Fruit fly (Drosophila melanogaster): Measurements from ENCODE around the gene Nost.
A peak's percentile ranks its signal among the peaks of the same experiment; 100 is the strongest.

Gene Nost

dm6 chrX:9004333-9004732, 25.7 kb upstream of the Nost start (continued):
- TF ChIP-seq CG6792 (GFP tag; optimal IDR thresholded peaks at IDR 0.05) = no peak
- TF ChIP-seq CG31627 (GFP tag; optimal IDR thresholded peaks at IDR 0.05) = peak; percentile 3
- TF ChIP-seq CG11902 (GFP tag; optimal IDR thresholded peaks at IDR 0.05) = no peak
- no peak for TF ChIP-seq fd59A (GFP tag; optimal IDR thresholded peaks at IDR 0.05)
- TF ChIP-seq Ets96B (tag; optimal IDR thresholded peaks at IDR 0.05) = peak; percentile 41
- TF ChIP-seq fd85E (GFP tag; optimal IDR thresholded peaks at IDR 0.05) = no peak
- TF ChIP-seq Hr38 (GFP tag; optimal IDR thresholded peaks at IDR 0.05) = no peak
- peak; percentile 16 for TF ChIP-seq dsx (GFP tag; optimal IDR thresholded peaks at IDR 0.05; ENCODE audit: poor library complexity, severe bottlenecking)
- peak; percentile 53 for TF ChIP-seq CG10669 (GFP tag; optimal IDR thresholded peaks at IDR 0.05)
- TF ChIP-seq CG8319 (GFP tag; optimal IDR thresholded peaks at IDR 0.05) = peak; percentile 5
- TF ChIP-seq CG7368 (GFP tag; optimal IDR thresholded peaks at IDR 0.05) = peak; percentile 11
- peak; percentile 51; the same call in 2 of the 3 replicates for TF ChIP-seq eg (GFP tag; IDR thresholded peaks at IDR 0.05)
- TF ChIP-seq CG11762 (GFP tag; optimal IDR thresholded peaks at IDR 0.05; ENCODE audit: insufficient read depth) = no peak
- TF ChIP-seq CG4318 (GFP tag; optimal IDR thresholded peaks at IDR 0.05) = peak; percentile 22
- TF ChIP-seq lz (GFP tag; optimal IDR thresholded peaks at IDR 0.05) = peak; percentile 33
- no peak for TF ChIP-seq CG6854 (GFP tag; optimal IDR thresholded peaks at IDR 0.05)
- no peak for TF ChIP-seq CG8632 (GFP tag; optimal IDR thresholded peaks at IDR 0.05)
- peak; percentile 18 for TF ChIP-seq CG34406 (GFP tag; optimal IDR thresholded peaks at IDR 0.05)
- no peak for TF ChIP-seq dac (GFP tag; optimal IDR thresholded peaks at IDR 0.05)

DNA sequence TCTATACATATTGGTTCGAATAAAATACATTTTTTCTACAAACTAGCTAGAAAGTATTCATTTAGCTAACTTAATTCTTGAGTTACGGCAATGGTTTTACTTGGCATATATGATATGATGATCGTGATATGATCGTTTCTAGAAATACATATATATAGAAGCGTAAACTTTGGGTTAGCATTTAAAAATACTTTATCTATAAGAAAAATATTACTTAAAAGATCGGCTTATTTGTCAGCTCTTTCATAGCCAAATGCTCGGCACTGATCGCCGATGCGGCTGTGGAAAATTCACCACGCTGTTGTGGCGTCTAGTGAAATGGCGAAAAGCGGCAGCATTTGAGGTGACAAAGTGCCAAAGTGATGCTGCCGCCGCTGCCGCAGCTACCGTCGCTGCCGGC, 22.8 kb upstream of the Nost start:
- TF ChIP-seq Eip93F (GFP tag; optimal IDR thresholded peaks at IDR 0.05) = no peak
- TF ChIP-seq CG7368 (GFP tag; optimal IDR thresholded peaks at IDR 0.05) = no peak
- TF ChIP-seq svp (GFP tag) = peak; percentile 50
- no peak for TF ChIP-seq CG4318 (GFP tag; optimal IDR thresholded peaks at IDR 0.05)
- peak; percentile 58 for TF ChIP-seq Eip78C (GFP tag)
- TF ChIP-seq eg (GFP tag; IDR thresholded peaks at IDR 0.05) = no peak
- TF ChIP-seq OdsH (GFP tag; optimal IDR thresholded peaks at IDR 0.05) = no peak
- no peak for TF ChIP-seq CG8319 (GFP tag; optimal IDR thresholded peaks at IDR 0.05)
- TF ChIP-seq Hr4 (GFP tag; optimal IDR thresholded peaks at IDR 0.05) = peak; percentile 4
- TF ChIP-seq acj6 (GFP tag; optimal IDR thresholded peaks at IDR 0.05) = no peak
- no peak for TF ChIP-seq CG32006 (GFP tag; optimal IDR thresholded peaks at IDR 0.05)
- TF ChIP-seq CG16779 (tag; optimal IDR thresholded peaks at IDR 0.05) = no peak
- TF ChIP-seq Sox14 (GFP tag; optimal IDR thresholded peaks at IDR 0.05) = no peak
- TF ChIP-seq esn (GFP tag; optimal IDR thresholded peaks at IDR 0.05) = no peak
- no peak for TF ChIP-seq CG3032 (tag; optimal IDR thresholded peaks at IDR 0.05)
- no peak for TF ChIP-seq CG6163 (GFP tag; IDR thresholded peaks at IDR 0.05)
- TF ChIP-seq lz (GFP tag; optimal IDR thresholded peaks at IDR 0.05) = no peak
- no peak for TF ChIP-seq CG31627 (GFP tag; optimal IDR thresholded peaks at IDR 0.05)
- no peak for TF ChIP-seq CG6792 (GFP tag; optimal IDR thresholded peaks at IDR 0.05)
- no peak for TF ChIP-seq Hr38 (GFP tag; optimal IDR thresholded peaks at IDR 0.05)

DNA sequence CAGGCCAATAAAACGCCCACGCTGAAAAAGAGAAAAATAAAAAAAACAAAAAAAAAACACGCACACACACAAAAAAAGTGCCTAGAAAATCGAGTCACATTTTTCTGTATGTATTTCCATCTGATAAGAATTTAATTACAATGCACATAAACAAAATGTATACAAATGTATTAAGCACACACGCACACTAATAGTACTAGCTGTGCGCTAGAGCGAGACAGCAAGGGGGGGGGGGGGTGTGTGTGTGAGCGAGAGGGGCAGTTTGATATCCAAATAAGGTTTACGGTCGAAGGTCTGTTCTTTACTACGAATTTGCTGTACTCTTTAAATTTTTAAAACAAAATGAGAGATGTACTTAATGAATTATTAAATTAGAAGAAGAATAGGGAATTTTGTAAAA, 17.3 kb upstream of the Nost start:
- TF ChIP-seq fkh (GFP tag; optimal IDR thresholded peaks at IDR 0.05) = peak; percentile 80
- TF ChIP-seq dac (GFP tag; optimal IDR thresholded peaks at IDR 0.05) = no peak

dm6 chrX:9013339-9013939, 16.6 kb upstream of the Nost start:
- peak; percentile 65 for TF ChIP-seq Eip78C (GFP tag)
- TF ChIP-seq CG8319 (GFP tag; optimal IDR thresholded peaks at IDR 0.05) = no peak
- no peak for TF ChIP-seq Blimp-1 (GFP tag; optimal IDR thresholded peaks at IDR 0.05)
- TF ChIP-seq eg (GFP tag; IDR thresholded peaks at IDR 0.05) = 0 out of 3 replicates have a peak, but pooled peaks have one; percentile 18
- no peak for TF ChIP-seq acj6 (GFP tag; optimal IDR thresholded peaks at IDR 0.05)
- no peak for TF ChIP-seq CG3032 (tag; optimal IDR thresholded peaks at IDR 0.05)
- no peak for TF ChIP-seq achi (GFP tag; optimal IDR thresholded peaks at IDR 0.05)
- no peak for TF ChIP-seq net (GFP tag; optimal IDR thresholded peaks at IDR 0.05)
- TF ChIP-seq svp (GFP tag) = peak; percentile 67
- TF ChIP-seq CG34406 (GFP tag; optimal IDR thresholded peaks at IDR 0.05) = no peak
- no peak for TF ChIP-seq Ets96B (tag; optimal IDR thresholded peaks at IDR 0.05)
- TF ChIP-seq CG6163 (GFP tag; IDR thresholded peaks at IDR 0.05) = peak; percentile 31; the same call in 2 of the 3 replicates
- TF ChIP-seq CG8632 (GFP tag; optimal IDR thresholded peaks at IDR 0.05) = no peak
- no peak for TF ChIP-seq Hr4 (GFP tag; optimal IDR thresholded peaks at IDR 0.05)
- peak; percentile 23 for TF ChIP-seq CG3919 (GFP tag; optimal IDR thresholded peaks at IDR 0.05)
- TF ChIP-seq Sox14 (GFP tag; optimal IDR thresholded peaks at IDR 0.05) = no peak
- no peak for TF ChIP-seq Ets21C (GFP tag; optimal IDR thresholded peaks at IDR 0.05)
- no peak for TF ChIP-seq CG7368 (GFP tag; optimal IDR thresholded peaks at IDR 0.05)
- no peak for TF ChIP-seq CG11294 (GFP tag; IDR thresholded peaks at IDR 0.05)

Data from whole organism, prepupa.